Worm (Caenorhabditis elegans) whole organism, L1 larva: ENCODE results near the gene mpz-6.

ENCODE experiments used
- aly-2 ChIP-seq: fragments of 150-350 bp; optimal IDR thresholded peaks from 2 replicates; lab custom pipeline; 2014; ENCODE audit warnings: missing biosample characterization, missing genetic modification characterization
- ama-1 ChIP-seq: fragments of 150-350 bp; optimal IDR thresholded peaks from 2 replicates; lab custom pipeline; 2014
- elt-2 ChIP-seq: sonication (generic microtip); optimal IDR thresholded peaks from 2 replicates; lab custom pipeline; 2016; ENCODE audit warnings: missing genetic modification characterization, mild to moderate bottlenecking, inconsistent platforms, missing compliant biosample characterization, missing genetic modification reagents
- irx-1 ChIP-seq: sonication (generic microtip); optimal IDR thresholded peaks from 2 replicates; lab custom pipeline; 2016; ENCODE audit warnings: missing genetic modification characterization, missing compliant biosample characterization
- mab-9 ChIP-seq: fragments of 200-800 bp; sonication (Bioruptor generic); IDR thresholded peaks from 2 replicates; pipeline ENCODE4 v1.3.6; 2022; ENCODE audit warnings: missing genetic modification reagents, missing genetic modification characterization, missing compliant biosample characterization
- mef-2 ChIP-seq: fragments of 150-350 bp; optimal IDR thresholded peaks from 2 replicates; lab custom pipeline; 2014; ENCODE audit warnings: missing biosample characterization, missing genetic modification characterization
- nhr-28 ChIP-seq: fragments of 150-350 bp; optimal IDR thresholded peaks from 2 replicates; lab custom pipeline; 2014; ENCODE audit warnings: missing biosample characterization, missing genetic modification characterization
- nhr-77 ChIP-seq: fragments of 150-350 bp; optimal IDR thresholded peaks from 2 replicates; lab custom pipeline; 2014; ENCODE audit warnings: missing biosample characterization, missing genetic modification characterization
- nhr-84 ChIP-seq: sonication (generic microtip); optimal IDR thresholded peaks from 2 replicates; lab custom pipeline; 2017; ENCODE audit warnings: missing biosample characterization, missing genetic modification characterization
- sptf-1 ChIP-seq: fragments of 150-350 bp; optimal IDR thresholded peaks from 2 replicates; lab custom pipeline; 2014; ENCODE audit warnings: missing biosample characterization, missing genetic modification characterization
- tbx-2 ChIP-seq: sonication (generic microtip); optimal IDR thresholded peaks from 2 replicates; lab custom pipeline; 2016; ENCODE audit warnings: missing genetic modification characterization, missing compliant biosample characterization
- unc-62 ChIP-seq: fragments of 150-350 bp; optimal IDR thresholded peaks from 2 replicates; lab custom pipeline; 2014; ENCODE audit warnings: missing biosample characterization, missing genetic modification reagents, missing genetic modification characterization

ce11 chrII:9440060-9440459 lies 33.1 kb upstream of the mpz-6 start, which contains the start of gene chil-17:
- TF ChIP-seq unc-62 = no peak
- no peak for TF ChIP-seq elt-2 (tag; lab: Kevin White, UChicago)
- TF ChIP-seq aly-2 (tag; lab: Kevin White, UChicago) = no peak
- TF ChIP-seq mef-2 (tag; lab: Kevin White, UChicago) = no peak
- no peak for TF ChIP-seq nhr-77 (tag; lab: Kevin White, UChicago)
- TF ChIP-seq tbx-2 (tag; lab: Kevin White, UChicago) = no peak
- no peak for TF ChIP-seq sptf-1 (tag; lab: Kevin White, UChicago)
- TF ChIP-seq ama-1 = no peak
- no peak for TF ChIP-seq irx-1 (tag; lab: Kevin White, UChicago)
- no peak for TF ChIP-seq nhr-84
- no peak for TF ChIP-seq mab-9
- no peak for TF ChIP-seq nhr-28 (tag; lab: Kevin White, UChicago)
